Fruit fly (Drosophila melanogaster): ENCODE results near the gene Ref1.

The Ref1 gene

dm6 chr3R:7075712-7076183 is 4.4 kb downstream of the Ref1 start (continued):
- TF ChIP-seq CG6854 (GFP tag; optimal IDR thresholded peaks at IDR 0.05) (peak; percentile 90), Dad (GFP tag; optimal IDR thresholded peaks at IDR 0.05) (peak; percentile 86), CG12744 (GFP tag; optimal IDR thresholded peaks at IDR 0.05) (peak; percentile 88), D19B (GFP tag; optimal IDR thresholded peaks at IDR 0.05) (peak; percentile 75), Mad (GFP tag; optimal IDR thresholded peaks at IDR 0.05) (peak; percentile 86), sd (tag; optimal IDR thresholded peaks at IDR 0.05) (peak; percentile 50), CG43689 (GFP tag; IDR thresholded peaks at IDR 0.05) (no peak), fu2 (GFP tag; optimal IDR thresholded peaks at IDR 0.05) (peak; percentile 91), ssp (GFP tag; IDR thresholded peaks at IDR 0.05) (no peak), tup (GFP tag; optimal IDR thresholded peaks at IDR 0.05) (peak; percentile 67), CG12942 (GFP tag; optimal IDR thresholded peaks at IDR 0.05) (peak; percentile 77), Hey (tag; optimal IDR thresholded peaks at IDR 0.05) (peak; percentile 31), NC2α (GFP tag; optimal IDR thresholded peaks at IDR 0.05) (peak; percentile 68), maf-S (GFP tag; optimal IDR thresholded peaks at IDR 0.05) (peak; percentile 83), CG11093 (GFP tag; IDR thresholded peaks at IDR 0.05) (peak; percentile 84), kay (GFP tag; optimal IDR thresholded peaks at IDR 0.05) (peak; percentile 71)

dm6 chr3R:7075115-7075425 is 5.1 kb downstream of the Ref1 start:
- TF ChIP-seq CG1832 (GFP tag; optimal IDR thresholded peaks at IDR 0.05) (no peak), phol (tag; optimal IDR thresholded peaks at IDR 0.05) (peak; percentile 50), CG12299 (tag; optimal IDR thresholded peaks at IDR 0.05) (peak; percentile 37), vvl (GFP tag; IDR thresholded peaks at IDR 0.05) (no peak), CG32772 (GFP tag; IDR thresholded peaks at IDR 0.05) (no peak), Oaz (GFP tag; IDR thresholded peaks at IDR 0.05) (no peak), Hand (GFP tag; optimal IDR thresholded peaks at IDR 0.05) (peak; percentile 28), da (GFP tag; optimal IDR thresholded peaks at IDR 0.05) (peak; percentile 14), CG7372 (GFP tag; IDR thresholded peaks at IDR 0.05) (no peak), sens (GFP tag) (peak; percentile 52), CG2120 (GFP tag; optimal IDR thresholded peaks at IDR 0.05) (no peak), MESR4 (GFP tag; optimal IDR thresholded peaks at IDR 0.05) (peak; percentile 2), CG5953 (GFP tag; IDR thresholded peaks at IDR 0.05) (no peak), cg (GFP tag; optimal IDR thresholded peaks at IDR 0.05) (peak; percentile 57)

dm6 chr3R:7074297-7075114 is 5.7 kb downstream of the Ref1 start, which contains the start of the genes Ufl1 and CG1943:
Gene Ufl1, minus strand, starts transcription at chr3R:7074452.
Gene CG1943, plus strand, starts transcription at chr3R:7074859.
- TF ChIP-seq CG13296 (GFP tag; optimal IDR thresholded peaks at IDR 0.05) (no peak), CG33213 (GFP tag; optimal IDR thresholded peaks at IDR 0.05) (peak; percentile 36), ara (GFP tag; IDR thresholded peaks at IDR 0.05) (no peak), MTF-1 (GFP tag; optimal IDR thresholded peaks at IDR 0.05; ENCODE audit: borderline replicate concordance) (no peak), CG4404 (GFP tag; IDR thresholded peaks at IDR 0.05) (no peak), grn (GFP tag; optimal IDR thresholded peaks at IDR 0.05) (peak; percentile 98), hkb (optimal IDR thresholded peaks at IDR 0.05) (peak; percentile 49), hkb (GFP tag; IDR thresholded peaks at IDR 0.05) (no peak), sr (GFP tag; IDR thresholded peaks at IDR 0.05) (no peak), Usf (GFP tag; optimal IDR thresholded peaks at IDR 0.05) (no peak), Dek (tag; optimal IDR thresholded peaks at IDR 0.05) (peak; percentile 18), pnt (GFP tag; optimal IDR thresholded peaks at IDR 0.05) (no peak), Stat92E (GFP tag; optimal IDR thresholded peaks at IDR 0.05) (peak in 1 of 3 experiments; percentile 44), Doc2 (GFP tag; IDR thresholded peaks at IDR 0.05) (no peak), CG15479 (GFP tag; optimal IDR thresholded peaks at IDR 0.05) (peak; percentile 34), kah (GFP tag; optimal IDR thresholded peaks at IDR 0.05) (peak; percentile 73), gsb (GFP tag; IDR thresholded peaks at IDR 0.05) (no peak), CG10959 (GFP tag; IDR thresholded peaks at IDR 0.05) (no peak), trem (tag; optimal IDR thresholded peaks at IDR 0.05) (peak; percentile 64), Gug (GFP tag; IDR thresholded peaks at IDR 0.05) (no peak)

All from whole organism, embryonic.